Worm (Caenorhabditis elegans): Measurements from ENCODE around the gene Y116A8C.27.

DNA sequence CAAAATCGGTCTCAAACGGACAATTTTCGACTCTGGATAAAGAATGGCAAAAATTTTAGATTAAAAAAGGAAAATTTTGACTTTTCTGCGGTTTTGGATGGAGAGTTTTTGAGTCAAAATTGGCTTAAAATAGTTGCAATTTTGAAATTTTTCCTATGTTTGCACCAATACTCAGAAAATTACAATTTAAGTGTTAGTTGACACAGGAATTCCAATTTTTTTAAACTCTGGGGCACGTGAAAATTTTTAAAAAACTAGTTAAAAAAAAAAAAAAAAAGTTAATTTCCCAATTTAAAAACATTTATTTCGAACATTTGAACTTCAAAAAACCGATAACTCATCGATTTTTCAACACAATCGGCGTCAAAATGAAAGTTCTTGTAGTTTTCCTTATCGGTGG lies 15.7 kb upstream of the Y116A8C.27 start, which contains the start of gene Y116A8C.33:
- TF ChIP-seq him-1 (tag; optimal IDR thresholded peaks at IDR 0.05): no peak
- no peak for TF ChIP-seq dao-5 (tag; optimal IDR thresholded peaks at IDR 0.05)
- TF ChIP-seq W03F9.2 (tag; optimal IDR thresholded peaks at IDR 0.05): no peak
